Worm (Caenorhabditis elegans): ENCODE data around the gene Y73B6BL.22.

Y73B6BL.22 gene

ce11 chrIV:6416553-6416952 lies at the start of gene Y73B6BL.22:
TSS of gene Y73B6BL.22 (minus strand) at chrIV:6416653.
- TF ChIP-seq him-1 (tag; optimal IDR thresholded peaks at IDR 0.05): no peak

ce11 chrIV:6464005-6464404 lies 47.6 kb upstream of the Y73B6BL.22 start, which contains the start of gene acr-25:
TSS of gene acr-25 (plus strand) at chrIV:6464305.
- TF ChIP-seq dao-5 (tag; optimal IDR thresholded peaks at IDR 0.05): no peak
- no peak for TF ChIP-seq him-1 (tag; optimal IDR thresholded peaks at IDR 0.05)
- no peak for TF ChIP-seq W03F9.2 (tag; optimal IDR thresholded peaks at IDR 0.05)

- TF ChIP-seq dao-5 (tag; optimal IDR thresholded peaks at IDR 0.05) (no peak), him-1 (tag; optimal IDR thresholded peaks at IDR 0.05) (no peak), W03F9.2 (tag; optimal IDR thresholded peaks at IDR 0.05) (no peak)
Measured at ce11 chrIV:6460596-6460995, 44.1 kb upstream of the Y73B6BL.22 start.

ce11 chrIV:6457472-6457871 lies 41.0 kb upstream of the Y73B6BL.22 start, which contains the start of gene lgc-10:
TSS of gene lgc-10 (minus strand) at chrIV:6457572.
- TF ChIP-seq W03F9.2 (tag; optimal IDR thresholded peaks at IDR 0.05) (no peak), him-1 (tag; optimal IDR thresholded peaks at IDR 0.05) (no peak), dao-5 (tag; optimal IDR thresholded peaks at IDR 0.05) (no peak)

- TF ChIP-seq dao-5 (tag; optimal IDR thresholded peaks at IDR 0.05): no peak
- no peak for TF ChIP-seq him-1 (tag; optimal IDR thresholded peaks at IDR 0.05)
- TF ChIP-seq W03F9.2 (tag; optimal IDR thresholded peaks at IDR 0.05): no peak
Measured at ce11 chrIV:6443018-6443417, 26.6 kb upstream of the Y73B6BL.22 start.

ce11 chrIV:6442016-6442618 lies 25.7 kb upstream of the Y73B6BL.22 start:
- TF ChIP-seq him-1 (tag; optimal IDR thresholded peaks at IDR 0.05): no peak
- TF ChIP-seq W03F9.2 (tag; optimal IDR thresholded peaks at IDR 0.05): no peak
- TF ChIP-seq dao-5 (tag; optimal IDR thresholded peaks at IDR 0.05): no peak

- TF ChIP-seq dao-5 (tag; optimal IDR thresholded peaks at IDR 0.05): no peak
- TF ChIP-seq W03F9.2 (tag; optimal IDR thresholded peaks at IDR 0.05): no peak
- no peak for TF ChIP-seq him-1 (tag; optimal IDR thresholded peaks at IDR 0.05)
Measured at ce11 chrIV:6441601-6442000, 25.1 kb upstream of the Y73B6BL.22 start, which contains the start of gene Y73B6BL.31. TSS of gene Y73B6BL.31 (plus strand) at chrIV:6441901.

ce11 chrIV:6438051-6438450 lies 21.6 kb upstream of the Y73B6BL.22 start, which contains the start of gene dlc-5:
TSS of gene dlc-5 (plus strand) at chrIV:6438204.
- no peak for TF ChIP-seq W03F9.2 (tag; optimal IDR thresholded peaks at IDR 0.05)
- TF ChIP-seq dao-5 (tag; optimal IDR thresholded peaks at IDR 0.05): no peak
- no peak for TF ChIP-seq him-1 (tag; optimal IDR thresholded peaks at IDR 0.05)

ce11 chrIV:6433424-6433823 lies 17.0 kb upstream of the Y73B6BL.22 start:
- TF ChIP-seq W03F9.2 (tag; optimal IDR thresholded peaks at IDR 0.05) (peak; percentile 2), dao-5 (tag; optimal IDR thresholded peaks at IDR 0.05) (no peak), him-1 (tag; optimal IDR thresholded peaks at IDR 0.05) (no peak)

ce11 chrIV:6432375-6432774 lies 15.9 kb upstream of the Y73B6BL.22 start:
- TF ChIP-seq dao-5 (tag; optimal IDR thresholded peaks at IDR 0.05): no peak
- TF ChIP-seq him-1 (tag; optimal IDR thresholded peaks at IDR 0.05): no peak
- no peak for TF ChIP-seq W03F9.2 (tag; optimal IDR thresholded peaks at IDR 0.05)

ce11 chrIV:6431582-6431981 lies 15.1 kb upstream of the Y73B6BL.22 start, which contains the start of gene acp-7:
TSS of gene acp-7 (minus strand) at chrIV:6431682.
- TF ChIP-seq him-1 (tag; optimal IDR thresholded peaks at IDR 0.05): no peak
- TF ChIP-seq W03F9.2 (tag; optimal IDR thresholded peaks at IDR 0.05): no peak
- no peak for TF ChIP-seq dao-5 (tag; optimal IDR thresholded peaks at IDR 0.05)

ce11 chrIV:6427223-6427622 lies 10.8 kb upstream of the Y73B6BL.22 start:
- TF ChIP-seq dao-5 (tag; optimal IDR thresholded peaks at IDR 0.05): no peak
- TF ChIP-seq him-1 (tag; optimal IDR thresholded peaks at IDR 0.05): no peak
- no peak for TF ChIP-seq W03F9.2 (tag; optimal IDR thresholded peaks at IDR 0.05)

- TF ChIP-seq him-1 (tag; optimal IDR thresholded peaks at IDR 0.05): no peak
- TF ChIP-seq dao-5 (tag; optimal IDR thresholded peaks at IDR 0.05): no peak
- TF ChIP-seq W03F9.2 (tag; optimal IDR thresholded peaks at IDR 0.05): no peak
Measured at ce11 chrIV:6426089-6426715, 9.7 kb upstream of the Y73B6BL.22 start, which contains the start of gene acp-6. TSS of gene acp-6 (minus strand) at chrIV:6426139.

- no peak for TF ChIP-seq W03F9.2 (tag; optimal IDR thresholded peaks at IDR 0.05)
Measured at ce11 chrIV:6421183-6421635, 4.8 kb upstream of the Y73B6BL.22 start, which contains the start of gene puf-11. TSS of gene puf-11 (plus strand) at chrIV:6421585.

Measured in whole organism, L4/young adult.